Worm (Caenorhabditis elegans) whole organism, L3 larva: ENCODE measurements around the gene gtf-2H5.

Experiments
- R02D3.7 ChIP-seq: fragments of 150-350 bp; optimal IDR thresholded peaks from 2 replicates; lab custom pipeline; 2014; ENCODE audit warnings: missing biosample characterization, missing genetic modification characterization
- ama-1 ChIP-seq: fragments of 150-350 bp; optimal IDR thresholded peaks from 2 replicates; lab custom pipeline; 2018
- egl-27 ChIP-seq: sonication (generic microtip); optimal IDR thresholded peaks from 4 replicates; lab custom pipeline; 2017; ENCODE audit warnings: missing biosample characterization, missing genetic modification reagents, missing genetic modification characterization
- elt-2 ChIP-seq: sonication (generic microtip); optimal IDR thresholded peaks from 2 replicates; lab custom pipeline; 2016; ENCODE audit warnings: missing genetic modification reagents, mild to moderate bottlenecking, missing genetic modification characterization, missing compliant biosample characterization
- fos-1 ChIP-seq: fragments of 150-350 bp; optimal IDR thresholded peaks from 2 replicates; lab custom pipeline; 2014; ENCODE audit warnings: missing biosample characterization, missing genetic modification characterization
- hmg-11 ChIP-seq: sonication (generic microtip); optimal IDR thresholded peaks from 2 replicates; lab custom pipeline; 2016; ENCODE audit warnings: missing genetic modification characterization, missing compliant biosample characterization
- lin-39 ChIP-seq: fragments of 150-350 bp; optimal IDR thresholded peaks from 2 replicates; lab custom pipeline; 2018; ENCODE audit warnings: missing biosample characterization, missing genetic modification reagents, missing genetic modification characterization
- nhr-25 ChIP-seq: sonication (generic microtip); optimal IDR thresholded peaks from 2 replicates; lab custom pipeline; 2017; ENCODE audit warnings: missing biosample characterization, missing genetic modification characterization
- nhr-76 ChIP-seq: fragments of 150-350 bp; sonication (generic microtip); optimal IDR thresholded peaks from 5 replicates; lab custom pipeline; 2014; ENCODE audit warnings: missing biosample characterization, missing genetic modification characterization
- pha-4 ChIP-seq: fragments of 150-350 bp; optimal IDR thresholded peaks from 2 replicates; lab custom pipeline; 2014; ENCODE audit warnings: missing biosample characterization, missing genetic modification reagents, missing genetic modification characterization
- skn-1 ChIP-seq: fragments of 150-350 bp; optimal IDR thresholded peaks from 2 replicates; lab custom pipeline; 2014; ENCODE audit warnings: missing biosample characterization, missing genetic modification characterization
- snpc-4 ChIP-seq: fragments of 150-350 bp; optimal IDR thresholded peaks from 2 replicates; lab custom pipeline; 2014; ENCODE audit warnings: missing biosample characterization, missing genetic modification characterization
- ztf-11 ChIP-seq: fragments of 150-350 bp; optimal IDR thresholded peaks from 2 replicates; lab custom pipeline; 2014; ENCODE audit warnings: missing biosample characterization, missing genetic modification characterization

DNA sequence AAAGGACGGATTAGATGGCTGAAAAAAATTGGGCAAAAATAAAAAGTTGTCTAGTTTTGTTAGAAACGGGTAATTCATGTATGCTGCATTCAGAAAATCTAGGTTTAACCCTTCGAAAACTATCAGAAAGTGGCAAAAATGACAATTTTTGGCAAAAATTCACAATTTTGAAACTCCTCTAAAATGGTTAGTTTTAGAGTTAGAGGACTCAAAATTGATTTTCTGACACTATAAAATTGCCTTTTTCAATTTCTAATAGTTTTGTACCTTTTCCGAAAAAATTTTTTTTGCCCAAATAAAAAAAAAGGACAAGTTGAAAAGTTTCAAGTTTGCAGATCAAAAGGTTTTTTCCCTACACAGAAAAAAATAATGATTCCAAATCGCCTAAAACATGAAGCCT lies 812 bp downstream of the gtf-2H5 start:
- TF ChIP-seq skn-1 (tag; lab: Kevin White, UChicago) (no peak), pha-4 (tag; lab: Kevin White, UChicago) (no peak), lin-39 (tag; lab: Kevin White, UChicago) (no peak), nhr-76 (tag; lab: Kevin White, UChicago) (no peak), elt-2 (tag; lab: Kevin White, UChicago) (no peak), nhr-25 (tag; lab: Kevin White, UChicago) (no peak), ama-1 (no peak), ztf-11 (tag; lab: Kevin White, UChicago) (no peak), snpc-4 (no peak), egl-27 (tag; lab: Kevin White, UChicago) (no peak), fos-1 (tag; lab: Kevin White, UChicago) (no peak), hmg-11 (no peak), R02D3.7 (no peak)
